Fruit fly (Drosophila melanogaster): ENCODE results near the gene Spg7.

The Spg7 gene

dm6 chrX:2659430-2660075, 38.5 kb downstream of the Spg7 start (continued):
- TF ChIP-seq chinmo (GFP tag; IDR thresholded peaks at IDR 0.05; ENCODE audit: partially characterized antibody) (no peak), bsh (GFP tag; optimal IDR thresholded peaks at IDR 0.05) (peak in 1 of 2 experiments; percentile 8), CG10431 (GFP tag; optimal IDR thresholded peaks at IDR 0.05) (no peak), Ets65A (GFP tag) (no peak), B-H2 (GFP tag; optimal IDR thresholded peaks at IDR 0.05) (no peak), caup (GFP tag; optimal IDR thresholded peaks at IDR 0.05; ENCODE audit: severe bottlenecking) (no peak), Ptx1 (GFP tag; IDR thresholded peaks at IDR 0.05) (no peak), org-1 (GFP tag; optimal IDR thresholded peaks at IDR 0.05) (no peak), phol (tag; optimal IDR thresholded peaks at IDR 0.05) (peak; percentile 16), CG14965 (GFP tag; optimal IDR thresholded peaks at IDR 0.05; ENCODE audit: borderline replicate concordance) (peak; percentile 93), NK7.1 (GFP tag; optimal IDR thresholded peaks at IDR 0.05) (no peak), ttk (GFP tag; IDR thresholded peaks at IDR 0.05) (no peak), CG11504 (tag; optimal IDR thresholded peaks at IDR 0.05) (no peak), nmo (GFP tag; optimal IDR thresholded peaks at IDR 0.05) (peak; percentile 16), Neu2 (GFP tag; optimal IDR thresholded peaks at IDR 0.05; ENCODE audit: borderline replicate concordance) (no peak), unpg (GFP tag; optimal IDR thresholded peaks at IDR 0.05) (no peak), CG42726 (GFP tag; IDR thresholded peaks at IDR 0.05; ENCODE audit: partially characterized antibody) (no peak), fd102C (GFP tag; optimal IDR thresholded peaks at IDR 0.05) (no peak), ci (GFP tag; IDR thresholded peaks at IDR 0.05) (peak; percentile 61; the same call in 2 of the 3 replicates), CG6854 (GFP tag; optimal IDR thresholded peaks at IDR 0.05) (no peak), Ets97D (GFP tag; optimal IDR thresholded peaks at IDR 0.05) (no peak), CG3838 (GFP tag; optimal IDR thresholded peaks at IDR 0.05) (no peak), NFAT (GFP tag; IDR thresholded peaks at IDR 0.05) (no peak), CoRest (tag; optimal IDR thresholded peaks at IDR 0.05) (no peak), Lhr (GFP tag; optimal IDR thresholded peaks at IDR 0.05) (no peak), Hr39 (optimal IDR thresholded peaks at IDR 0.05) (no peak), Ravus (GFP tag; IDR thresholded peaks at IDR 0.05) (no peak), sna (GFP tag; IDR thresholded peaks at IDR 0.05; ENCODE audit: partially characterized antibody) (no peak), CG9932 (GFP tag; IDR thresholded peaks at IDR 0.05) (no peak), CHES-1-like (GFP tag; optimal IDR thresholded peaks at IDR 0.05) (no peak), CG16863 (GFP tag; optimal IDR thresholded peaks at IDR 0.05) (no peak), Dip2 (GFP tag; IDR thresholded peaks at IDR 0.05) (no peak), Drgx (GFP tag; IDR thresholded peaks at IDR 0.05) (peak; percentile 58), HHEX (GFP tag; optimal IDR thresholded peaks at IDR 0.05) (no peak), slbo (GFP tag; IDR thresholded peaks at IDR 0.05) (no peak), Antp (GFP tag; optimal IDR thresholded peaks at IDR 0.05) (no peak), dpn (GFP tag; optimal IDR thresholded peaks at IDR 0.05) (no peak), jumu (GFP tag; optimal IDR thresholded peaks at IDR 0.05) (no peak), ewg (GFP tag; optimal IDR thresholded peaks at IDR 0.05) (no peak), br (optimal IDR thresholded peaks at IDR 0.05) (no peak), Sry-δ (GFP tag; optimal IDR thresholded peaks at IDR 0.05) (no peak), gro (GFP tag; optimal IDR thresholded peaks at IDR 0.05) (no peak), CG17802 (tag; optimal IDR thresholded peaks at IDR 0.05) (no peak), CG9215 (GFP tag; IDR thresholded peaks at IDR 0.05) (no peak), Xrp1 (GFP tag; IDR thresholded peaks at IDR 0.05) (peak; percentile 19; the same call in 1 of the 2 replicates), stwl (tag; optimal IDR thresholded peaks at IDR 0.05) (no peak), CG7839 (tag; optimal IDR thresholded peaks at IDR 0.05) (peak; percentile 9), MBD-R2 (GFP tag; IDR thresholded peaks at IDR 0.05) (no peak), Fer2 (tag; optimal IDR thresholded peaks at IDR 0.05) (no peak), Asciz (GFP tag; optimal IDR thresholded peaks at IDR 0.05) (no peak), HLHmδ (GFP tag; optimal IDR thresholded peaks at IDR 0.05) (peak; percentile 49)

Data from whole organism, embryonic.